Worm (Caenorhabditis elegans): ENCODE measurements around the gene mrpl-49.

ce11 chrV:12763291-12763995 is 35.0 kb downstream of the mrpl-49 start, which contains the start of the genes abcf-1 and scc-3:
- TF ChIP-seq mdl-1 (tag; optimal IDR thresholded peaks at IDR 0.05) (no peak), nhr-23 (tag; optimal IDR thresholded peaks at IDR 0.05) (no peak), nhr-77 (tag; optimal IDR thresholded peaks at IDR 0.05) (no peak), skn-1 (tag; optimal IDR thresholded peaks at IDR 0.05) (no peak), fos-1 (tag; optimal IDR thresholded peaks at IDR 0.05) (no peak), aly-2 (tag; optimal IDR thresholded peaks at IDR 0.05) (no peak), egl-5 (tag; optimal IDR thresholded peaks at IDR 0.05) (no peak), nhr-11 (tag; optimal IDR thresholded peaks at IDR 0.05) (no peak), daf-12 (tag; optimal IDR thresholded peaks at IDR 0.05) (no peak), sea-2 (GFP tag; optimal IDR thresholded peaks at IDR 0.05) (no peak), nhr-43 (tag; optimal IDR thresholded peaks at IDR 0.05; ENCODE audit: poor library complexity, severe bottlenecking) (no peak), unc-62 (GFP tag; optimal IDR thresholded peaks at IDR 0.05) (no peak), fkh-2 (tag; optimal IDR thresholded peaks at IDR 0.05) (no peak), nhr-76 (tag; optimal IDR thresholded peaks at IDR 0.05) (no peak)
